Worm (Caenorhabditis elegans): ENCODE measurements around the gene mrpl-12.

DNA sequence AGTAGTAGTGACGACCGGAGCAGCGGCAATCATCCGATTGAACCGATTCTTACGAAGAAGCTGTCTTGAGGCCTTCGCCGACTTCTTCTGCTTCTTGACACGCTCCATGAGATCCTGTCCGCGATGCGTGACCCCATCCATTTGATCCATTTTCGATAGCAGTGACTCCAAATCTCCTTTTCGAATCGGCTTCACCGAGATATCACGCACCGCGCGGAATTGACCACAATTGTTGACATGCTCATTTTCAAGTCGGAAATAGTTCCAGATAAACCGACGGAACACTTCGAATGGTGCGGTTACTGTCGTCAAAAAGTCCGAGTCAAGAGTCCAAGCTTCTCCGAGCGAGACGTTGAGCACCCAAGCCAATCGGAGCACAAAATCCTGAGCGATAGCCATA, 3.7 kb upstream of the mrpl-12 start:
- TF ChIP-seq ztf-23 (GFP tag; IDR thresholded peaks at IDR 0.05) = no peak
- no peak for TF ChIP-seq tab-1 (GFP tag; IDR thresholded peaks at IDR 0.05)
- TF ChIP-seq flt-1 (GFP tag; IDR thresholded peaks at IDR 0.05) = no peak
- no peak for TF ChIP-seq med-1 (GFP tag; optimal IDR thresholded peaks at IDR 0.05; ENCODE audit: insufficient read depth)
- TF ChIP-seq cog-1 (tag; optimal IDR thresholded peaks at IDR 0.05) = no peak
